Fruit fly (Drosophila melanogaster): ENCODE data around the gene Spn28B.

Spn28B gene

dm6 chr2L:7581624-7582023 lies at the start of gene Spn28B:
Gene Spn28B, plus strand, starts transcription at chr2L:7581924.
- TF ChIP-seq CTCF (optimal IDR thresholded peaks at IDR 0.05) = no peak
- TF ChIP-seq CG8478 (optimal IDR thresholded peaks at IDR 0.05) = no peak

- TF ChIP-seq CTCF (optimal IDR thresholded peaks at IDR 0.05) = no peak
- no peak for TF ChIP-seq CG8478 (optimal IDR thresholded peaks at IDR 0.05)
Observed at dm6 chr2L:7532644-7533324, 48.9 kb upstream of the Spn28B start.

DNA sequence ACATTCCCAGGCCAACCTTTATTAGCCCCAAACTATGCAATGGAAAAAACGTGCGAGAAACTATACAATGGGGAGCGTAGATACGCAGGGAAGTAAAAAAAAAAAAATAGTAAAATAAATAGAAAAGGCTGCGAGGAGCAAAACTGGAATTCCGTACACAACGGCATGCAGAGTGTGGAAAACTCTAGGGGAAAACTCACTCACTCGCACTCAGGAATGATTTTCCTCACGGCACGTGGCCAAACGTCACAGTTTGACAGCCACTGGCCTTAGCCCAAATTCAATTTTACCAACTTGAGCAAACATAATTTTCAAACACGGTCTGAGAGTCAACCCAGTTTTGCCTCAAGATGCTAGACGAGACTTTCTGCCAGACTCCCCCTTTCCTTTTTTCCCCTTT lies 47.7 kb upstream of the Spn28B start:
- TF ChIP-seq CTCF (optimal IDR thresholded peaks at IDR 0.05) = peak; percentile 46 to 47
- no peak for TF ChIP-seq CG8478 (optimal IDR thresholded peaks at IDR 0.05)

dm6 chr2L:7534917-7535316 lies 46.8 kb upstream of the Spn28B start:
- TF ChIP-seq CTCF (optimal IDR thresholded peaks at IDR 0.05) (peak; percentile 98 to 99), CG8478 (optimal IDR thresholded peaks at IDR 0.05) (no peak)

DNA sequence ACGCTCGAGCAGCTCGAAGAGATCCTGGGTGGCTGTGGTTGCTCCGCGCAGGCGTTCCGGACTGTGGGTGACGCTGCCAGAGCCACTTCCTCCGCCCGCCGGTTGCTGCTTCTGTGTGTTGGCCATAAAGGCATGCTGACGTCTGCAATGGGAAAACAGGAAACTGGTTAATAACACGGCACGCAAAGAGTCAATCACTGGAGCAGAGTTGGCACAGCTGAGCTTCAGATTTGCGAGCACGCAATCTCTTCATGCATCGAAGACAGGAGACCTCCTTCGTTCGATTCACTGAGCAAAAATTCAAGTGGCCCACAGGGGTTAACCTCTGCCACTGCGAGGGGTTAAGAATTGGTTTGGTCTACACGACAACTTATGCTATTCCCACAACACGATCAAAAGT lies 45.4 kb upstream of the Spn28B start:
- TF ChIP-seq CTCF (optimal IDR thresholded peaks at IDR 0.05) (no peak), CG8478 (optimal IDR thresholded peaks at IDR 0.05) (no peak)

DNA sequence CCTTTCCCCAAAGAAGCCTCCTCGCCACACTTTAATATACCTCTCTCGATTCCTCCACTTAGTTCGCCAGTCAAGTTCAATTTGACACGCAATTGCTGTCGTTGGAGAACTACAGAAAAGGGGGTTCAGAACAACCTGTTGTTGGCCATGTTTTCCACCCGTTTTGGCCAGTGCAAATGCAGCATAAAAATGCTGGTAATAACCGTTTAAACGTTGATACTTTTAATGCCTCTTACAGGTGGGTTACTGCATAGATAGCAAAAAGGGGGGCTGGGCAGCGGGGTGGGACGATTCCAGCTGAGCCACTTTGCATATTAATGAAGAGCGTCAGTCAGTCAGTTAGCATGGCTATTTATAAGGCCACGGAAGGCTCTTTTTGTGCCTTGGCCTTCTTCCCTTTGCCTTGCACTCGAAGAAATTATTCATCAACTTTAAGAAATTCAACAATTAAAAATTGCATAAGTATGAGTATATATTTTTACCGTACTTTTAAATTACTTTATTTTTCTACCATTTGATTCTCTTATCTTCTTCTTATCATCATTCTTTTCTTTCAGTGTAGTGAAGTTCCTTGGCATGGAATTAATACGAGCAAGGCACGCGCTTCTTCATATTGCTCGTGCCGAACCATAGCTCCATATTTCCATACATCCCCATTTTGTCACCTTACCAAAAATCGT lies 40.5 kb upstream of the Spn28B start:
- no peak for TF ChIP-seq CTCF (optimal IDR thresholded peaks at IDR 0.05)
- TF ChIP-seq CG8478 (optimal IDR thresholded peaks at IDR 0.05) = no peak

DNA sequence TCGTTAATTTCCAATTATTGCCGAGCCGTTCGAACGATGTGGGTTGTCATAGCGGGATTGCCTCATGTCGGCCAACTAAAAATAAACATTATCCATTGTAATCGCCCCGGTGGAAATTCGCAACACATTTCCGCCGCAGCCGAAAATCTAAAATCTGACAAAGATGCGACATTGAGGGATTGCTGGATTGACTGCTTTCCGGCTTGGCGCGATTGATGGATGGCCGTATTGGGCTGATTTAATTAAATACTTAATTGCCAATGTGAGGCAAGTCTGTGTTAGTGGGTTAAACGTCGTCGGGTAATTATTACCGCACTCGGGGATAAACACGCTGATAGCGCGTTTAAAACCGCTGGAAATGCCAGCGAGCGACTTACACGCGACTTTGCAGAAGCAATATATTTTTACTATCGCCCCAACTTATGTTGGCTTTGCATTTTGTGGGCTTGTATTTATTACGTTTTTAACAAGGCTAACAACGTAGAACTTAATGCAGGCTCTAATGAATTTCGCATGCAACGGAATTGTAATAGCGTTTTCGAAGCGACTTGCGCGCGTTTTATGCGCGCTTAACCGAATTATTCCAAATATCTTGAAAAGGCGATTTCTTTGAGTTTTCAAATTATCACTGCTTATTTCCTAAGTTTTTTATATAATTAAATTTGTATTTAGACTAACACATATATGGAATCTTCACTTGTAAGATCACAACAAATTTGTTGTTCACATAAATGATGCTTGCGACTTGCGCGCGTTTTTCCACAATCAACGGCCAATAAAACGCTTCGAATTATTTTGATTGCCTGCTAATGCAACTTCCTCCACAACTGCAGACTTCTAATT lies 39.6 kb upstream of the Spn28B start:
- no peak for TF ChIP-seq CTCF (optimal IDR thresholded peaks at IDR 0.05)
- TF ChIP-seq CG8478 (optimal IDR thresholded peaks at IDR 0.05) = no peak

DNA sequence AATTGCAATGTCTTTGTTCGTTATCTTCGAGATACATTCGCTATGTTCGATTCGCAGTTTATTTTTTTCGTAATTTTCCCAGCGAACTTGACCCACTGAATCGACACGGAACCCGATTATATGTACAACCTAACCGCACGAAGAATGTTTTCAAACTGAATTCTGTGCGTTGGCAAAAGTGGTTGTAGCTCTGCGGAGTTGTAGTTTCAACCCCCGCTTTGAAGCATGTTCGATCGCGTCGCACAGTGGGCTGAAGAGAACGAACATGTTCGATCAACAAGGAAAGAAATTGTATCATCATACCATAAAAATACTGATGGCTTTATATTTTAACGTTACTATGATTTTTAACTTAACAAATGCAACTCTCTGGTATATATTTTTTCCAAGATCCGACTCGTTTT lies 37.5 kb upstream of the Spn28B start:
- TF ChIP-seq CG8478 (optimal IDR thresholded peaks at IDR 0.05) = no peak
- TF ChIP-seq CTCF (optimal IDR thresholded peaks at IDR 0.05) = no peak

DNA sequence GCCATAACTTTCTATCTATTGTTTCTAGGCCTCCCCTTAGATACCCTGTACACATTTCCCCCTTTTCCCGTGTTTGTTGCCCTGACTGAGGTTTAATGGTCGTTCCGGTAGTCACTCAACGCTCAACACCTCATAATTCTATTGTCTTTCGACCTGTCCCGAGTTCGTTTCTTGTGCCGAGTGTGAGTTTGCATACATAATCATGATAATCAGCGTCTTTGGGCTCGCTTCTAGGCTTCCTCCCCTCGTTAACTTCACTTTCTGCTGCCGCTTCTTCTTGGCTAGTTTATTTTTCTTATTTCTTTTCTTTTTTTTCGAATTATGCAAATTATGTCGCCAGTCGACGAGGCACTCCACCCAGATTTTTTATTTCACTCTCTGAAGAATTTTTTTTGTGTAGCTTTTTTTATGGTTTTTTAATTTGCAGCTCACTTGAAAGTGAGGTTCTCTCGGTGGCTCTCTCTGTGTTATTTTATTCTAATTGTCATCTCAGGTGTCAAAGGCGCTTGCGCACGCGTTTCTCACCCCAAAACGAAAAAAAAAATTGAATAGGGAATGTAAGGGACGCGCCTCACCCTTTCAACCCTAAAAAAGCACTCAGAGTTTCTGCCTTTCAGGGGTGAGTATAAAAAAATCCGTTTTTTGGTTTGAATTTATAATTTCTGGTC lies 36.0 kb upstream of the Spn28B start:
- TF ChIP-seq CG8478 (optimal IDR thresholded peaks at IDR 0.05) (no peak), CTCF (optimal IDR thresholded peaks at IDR 0.05) (no peak)

DNA sequence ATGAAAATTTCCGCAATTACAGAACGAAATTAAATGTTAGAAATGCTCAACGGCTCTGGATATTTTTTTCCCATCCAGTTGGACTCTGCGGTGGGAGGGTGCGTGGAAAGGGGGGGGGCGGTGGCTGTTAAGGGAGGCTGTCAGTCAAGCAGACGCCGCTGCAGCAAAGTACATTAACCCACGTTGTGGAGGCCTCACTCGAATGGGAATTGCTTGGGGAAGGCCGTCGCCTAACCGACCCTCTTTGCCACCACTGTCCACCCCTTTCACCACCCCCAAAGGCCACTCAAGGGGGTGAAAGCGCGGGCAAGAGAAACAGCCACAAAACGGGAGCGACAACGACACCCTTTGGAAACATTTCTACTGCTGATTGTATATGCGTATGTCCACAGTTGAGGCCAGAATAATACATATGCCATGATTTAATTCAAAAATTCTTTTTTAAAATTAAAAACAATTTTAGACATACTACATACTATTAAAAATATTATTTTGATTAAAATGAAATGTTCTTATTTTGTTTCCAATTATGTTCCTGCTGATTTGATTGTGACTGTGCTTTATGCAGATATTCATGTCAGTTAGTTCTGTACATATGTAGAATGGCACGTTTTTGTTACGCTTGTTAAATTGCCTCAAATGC lies 34.8 kb upstream of the Spn28B start:
- TF ChIP-seq CG8478 (optimal IDR thresholded peaks at IDR 0.05) (no peak), CTCF (optimal IDR thresholded peaks at IDR 0.05) (no peak)

- TF ChIP-seq CTCF (optimal IDR thresholded peaks at IDR 0.05) (no peak), CG8478 (optimal IDR thresholded peaks at IDR 0.05) (no peak)
Observed at dm6 chr2L:7559532-7559931, 22.2 kb upstream of the Spn28B start.

- TF ChIP-seq CG8478 (optimal IDR thresholded peaks at IDR 0.05) = no peak
- TF ChIP-seq CTCF (optimal IDR thresholded peaks at IDR 0.05) = no peak
Observed at dm6 chr2L:7562542-7562941, 19.2 kb upstream of the Spn28B start.

- no peak for TF ChIP-seq CG8478 (optimal IDR thresholded peaks at IDR 0.05)
Observed at dm6 chr2L:7564856-7565255, 16.9 kb upstream of the Spn28B start.

DNA sequence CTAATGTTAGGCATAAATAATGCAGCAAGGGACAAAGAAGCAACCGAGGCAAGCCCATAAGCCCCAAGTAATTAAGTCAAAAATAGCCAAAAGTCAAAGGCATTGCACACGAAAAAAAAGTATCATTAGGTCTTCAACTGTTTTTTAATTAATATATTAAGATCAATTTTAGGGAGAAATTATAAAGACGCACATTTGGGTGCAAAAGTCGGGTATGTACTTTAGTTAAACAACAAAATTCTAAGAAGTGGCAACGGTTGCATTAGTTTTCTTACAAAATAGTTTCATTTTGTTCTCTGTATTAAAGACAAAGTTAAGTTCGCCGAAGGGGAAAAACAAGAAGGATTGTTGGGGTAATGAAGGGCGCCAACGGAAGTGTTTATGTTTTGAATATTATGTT lies 15.1 kb upstream of the Spn28B start:
- TF ChIP-seq CG8478 (optimal IDR thresholded peaks at IDR 0.05) (no peak), CTCF (optimal IDR thresholded peaks at IDR 0.05) (no peak)

DNA sequence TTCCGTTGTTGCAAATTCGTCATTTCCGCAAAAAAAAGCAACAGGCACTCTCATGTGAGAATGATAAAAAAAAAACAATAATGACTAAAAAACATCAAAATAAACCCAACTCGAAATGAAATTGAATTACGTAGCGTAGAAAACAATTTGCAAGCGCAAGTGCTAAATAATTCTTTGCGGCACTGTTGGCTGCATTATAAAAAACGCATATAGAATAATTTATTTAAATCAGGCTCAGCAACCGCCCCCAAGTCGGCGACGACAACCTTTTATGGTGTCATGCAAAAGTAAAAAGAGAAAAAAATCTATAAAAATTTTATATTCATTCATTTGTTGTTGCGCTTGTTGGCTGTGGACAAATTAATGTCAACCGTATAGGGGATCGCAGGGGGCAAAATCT lies 11.2 kb upstream of the Spn28B start:
- no peak for TF ChIP-seq CTCF (optimal IDR thresholded peaks at IDR 0.05)
- no peak for TF ChIP-seq CG8478 (optimal IDR thresholded peaks at IDR 0.05)

Measured in S2 (cell line).